Fruit fly (Drosophila melanogaster): ENCODE data around the gene CG33061.

CG33061 gene

DNA sequence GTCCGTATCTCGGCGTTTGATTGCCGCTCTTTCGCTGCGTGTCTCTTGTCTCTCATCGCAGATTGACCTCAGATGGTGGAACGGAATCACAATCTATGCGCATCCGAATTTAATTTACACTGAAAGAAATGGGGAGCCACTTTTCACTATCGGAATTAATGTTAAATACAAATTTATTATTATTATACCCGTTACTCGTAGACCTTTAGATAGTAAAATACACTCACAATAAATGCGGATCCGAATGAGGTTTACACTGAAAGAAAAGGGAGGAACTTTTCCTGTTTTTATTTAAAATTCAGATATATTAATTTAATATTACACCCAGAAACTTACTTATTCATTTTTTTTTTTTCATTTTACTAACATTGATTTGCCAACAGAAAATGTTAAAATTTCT, 40.5 kb upstream of the CG33061 start (continued):
- no peak for TF ChIP-seq BEAF-32 (GFP tag; optimal IDR thresholded peaks at IDR 0.05)
- no peak for TF ChIP-seq prd (optimal IDR thresholded peaks at IDR 0.05)
- peak; percentile 38; the same call in 1 of the 3 replicates for TF ChIP-seq prd (GFP tag; IDR thresholded peaks at IDR 0.05)
- TF ChIP-seq CG4707 (GFP tag; optimal IDR thresholded peaks at IDR 0.05), result no peak
- no peak for TF ChIP-seq sqz (GFP tag; optimal IDR thresholded peaks at IDR 0.05)
- no peak for TF ChIP-seq CG8478 (optimal IDR thresholded peaks at IDR 0.05)
- 0 out of 2 replicates have a peak, but pooled peaks have one; percentile 11 for TF ChIP-seq ttk (GFP tag; IDR thresholded peaks at IDR 0.05)
- TF ChIP-seq psq (GFP tag; optimal IDR thresholded peaks at IDR 0.05), result no peak
- TF ChIP-seq Chrac-16 (GFP tag; optimal IDR thresholded peaks at IDR 0.05), result peak; percentile 9
- peak; percentile 73 for TF ChIP-seq seq (GFP tag; IDR thresholded peaks at IDR 0.05)
- TF ChIP-seq CG2889 (GFP tag; IDR thresholded peaks at IDR 0.05), result no peak
- peak; percentile 33; the same call in 1 of the 2 replicates for TF ChIP-seq CG14441 (GFP tag; IDR thresholded peaks at IDR 0.05)
- no peak for TF ChIP-seq kah (GFP tag; optimal IDR thresholded peaks at IDR 0.05)
- peak; percentile 38; the same call in 1 of the 2 replicates for TF ChIP-seq Atf6 (GFP tag; IDR thresholded peaks at IDR 0.05)
- TF ChIP-seq CG15601 (tag; optimal IDR thresholded peaks at IDR 0.05), result no peak
- no peak for TF ChIP-seq NC2β (GFP tag; optimal IDR thresholded peaks at IDR 0.05)
- TF ChIP-seq Blimp-1 (GFP tag; optimal IDR thresholded peaks at IDR 0.05), result peak; percentile 22
- no peak for TF ChIP-seq CG30020 (tag; optimal IDR thresholded peaks at IDR 0.05)
- no peak for TF ChIP-seq B-H2 (GFP tag; optimal IDR thresholded peaks at IDR 0.05)
- TF ChIP-seq lov (optimal IDR thresholded peaks at IDR 0.05), result no peak
- no peak for TF ChIP-seq lov (GFP tag; IDR thresholded peaks at IDR 0.05)
- no peak for TF ChIP-seq CG12942 (GFP tag; optimal IDR thresholded peaks at IDR 0.05)
- TF ChIP-seq amos (GFP tag; IDR thresholded peaks at IDR 0.05; ENCODE audit: partially characterized antibody), result no peak
- no peak for TF ChIP-seq Stat92E (GFP tag; optimal IDR thresholded peaks at IDR 0.05)
- no peak for TF ChIP-seq Hmr (GFP tag; optimal IDR thresholded peaks at IDR 0.05)
- no peak for TF ChIP-seq CTCF (GFP tag; optimal IDR thresholded peaks at IDR 0.05)
- TF ChIP-seq CG2116 (GFP tag; optimal IDR thresholded peaks at IDR 0.05), result no peak
- TF ChIP-seq Hsf (GFP tag; optimal IDR thresholded peaks at IDR 0.05), result no peak
- no peak for TF ChIP-seq Doc2 (GFP tag; IDR thresholded peaks at IDR 0.05)
- no peak for TF ChIP-seq CG3726 (GFP tag; IDR thresholded peaks at IDR 0.05)
- no peak for TF ChIP-seq crc (GFP tag; optimal IDR thresholded peaks at IDR 0.05)
- no peak for TF ChIP-seq Bgb (GFP tag; IDR thresholded peaks at IDR 0.05; ENCODE audit: partially characterized antibody)
- no peak for TF ChIP-seq zen (tag; optimal IDR thresholded peaks at IDR 0.05)
- TF ChIP-seq CG32767 (GFP tag; IDR thresholded peaks at IDR 0.05), result peak; percentile 46; the same call in 1 of the 2 replicates
- TF ChIP-seq danr (GFP tag; IDR thresholded peaks at IDR 0.05), result no peak
- TF ChIP-seq CG15269 (tag; optimal IDR thresholded peaks at IDR 0.05), result peak; percentile 67
- TF ChIP-seq Sry-β (GFP tag; optimal IDR thresholded peaks at IDR 0.05), result no peak
- TF ChIP-seq CG10274 (GFP tag; optimal IDR thresholded peaks at IDR 0.05), result no peak
- no peak for TF ChIP-seq CG7928 (GFP tag; optimal IDR thresholded peaks at IDR 0.05)
- no peak for TF ChIP-seq Lpt (GFP tag; optimal IDR thresholded peaks at IDR 0.05)
- TF ChIP-seq bcd (GFP tag; optimal IDR thresholded peaks at IDR 0.05), result no peak
- TF ChIP-seq HmgD (GFP tag; optimal IDR thresholded peaks at IDR 0.05), result no peak
- no peak for TF ChIP-seq CG14050 (GFP tag; IDR thresholded peaks at IDR 0.05)
- TF ChIP-seq zf30C (GFP tag; optimal IDR thresholded peaks at IDR 0.05), result no peak
- no peak for TF ChIP-seq Ravus (GFP tag; IDR thresholded peaks at IDR 0.05)
- peak; percentile 39 for TF ChIP-seq CG7839 (tag; optimal IDR thresholded peaks at IDR 0.05)
- no peak for TF ChIP-seq scrt (GFP tag; optimal IDR thresholded peaks at IDR 0.05)
- TF ChIP-seq fd102C (GFP tag; optimal IDR thresholded peaks at IDR 0.05), result no peak
- no peak for TF ChIP-seq Hey (tag; optimal IDR thresholded peaks at IDR 0.05)
- TF ChIP-seq sug (tag; optimal IDR thresholded peaks at IDR 0.05), result no peak
- TF ChIP-seq CG3847 (GFP tag; IDR thresholded peaks at IDR 0.05), result no peak
- TF ChIP-seq Bdp1 (GFP tag; optimal IDR thresholded peaks at IDR 0.05), result no peak
- TF ChIP-seq CG17912 (GFP tag; optimal IDR thresholded peaks at IDR 0.05), result no peak
